Fruit fly (Drosophila melanogaster) whole organism, embryonic: Measurements from ENCODE around the gene CG1738.

Experiments
- Atf6 ChIP-seq: fragments of 200-800 bp; sonication (Bioruptor generic); IDR thresholded peaks from 2 replicates; pipeline ENCODE4 v1.3.6; 2022; ENCODE audit warnings: missing biosample characterization, missing genetic modification characterization
- B-H1 ChIP-seq: fragments of 200-800 bp; sonication (Bioruptor generic); IDR thresholded peaks from 3 replicates; pipeline ENCODE4 v1.3.6; 2022; ENCODE audit warnings: missing biosample characterization, missing genetic modification characterization
- Bdp1 ChIP-seq: fragments of 200-800 bp; sonication (Bioruptor generic); optimal IDR thresholded peaks from 3 replicates; lab custom pipeline; 2016; ENCODE audit warnings: missing biosample characterization, missing genetic modification characterization
- CG10654 ChIP-seq: fragments of 200-800 bp; sonication (Bioruptor generic); optimal IDR thresholded peaks from 2 replicates; lab custom pipeline; 2016; ENCODE audit warnings: missing biosample characterization, missing genetic modification characterization
- CG11093 ChIP-seq: fragments of 200-800 bp; sonication (Bioruptor generic); IDR thresholded peaks from 3 replicates; pipeline ENCODE4 v1.3.6; 2022; ENCODE audit warnings: missing biosample characterization, missing genetic modification characterization
- CG11398 ChIP-seq: fragments of 200-800 bp; sonication (Bioruptor generic); optimal IDR thresholded peaks from 2 replicates; lab custom pipeline; 2016; ENCODE audit warnings: missing biosample characterization, missing genetic modification characterization
- CG12391 ChIP-seq: fragments of 200-800 bp; sonication (Bioruptor generic); optimal IDR thresholded peaks from 3 replicates; lab custom pipeline; 2018; ENCODE audit warnings: missing biosample characterization, mild to moderate bottlenecking, missing genetic modification characterization, moderate library complexity
- CG13123 ChIP-seq: fragments of 200-800 bp; sonication (Bioruptor generic); optimal IDR thresholded peaks from 2 replicates; lab custom pipeline; 2016; ENCODE audit warnings: missing biosample characterization, missing genetic modification characterization
- CG15269 ChIP-seq: fragments of 200-800 bp; sonication (Bioruptor generic); optimal IDR thresholded peaks from 2 replicates; lab custom pipeline; 2018; ENCODE audit warnings: missing biosample characterization, mild to moderate bottlenecking, missing genetic modification characterization, moderate library complexity
- CG17186 ChIP-seq: fragments of 200-800 bp; sonication (Bioruptor generic); optimal IDR thresholded peaks from 3 replicates; lab custom pipeline; 2017; ENCODE audit warnings: missing biosample characterization, missing genetic modification reagents, missing genetic modification characterization
- CG2116 ChIP-seq: fragments of 200-800 bp; sonication (Bioruptor generic); optimal IDR thresholded peaks from 3 replicates; lab custom pipeline; 2018; ENCODE audit warnings: missing biosample characterization, mild to moderate bottlenecking, missing genetic modification characterization
- CG3163 ChIP-seq: fragments of 200-800 bp; sonication (Bioruptor generic); optimal IDR thresholded peaks from 3 replicates; lab custom pipeline; 2016; ENCODE audit warnings: missing biosample characterization, missing genetic modification characterization
- CG33213 ChIP-seq: fragments of 200-800 bp; sonication (Bioruptor generic); optimal IDR thresholded peaks from 3 replicates; lab custom pipeline; 2016; ENCODE audit warnings: missing biosample characterization, missing genetic modification characterization
- CG34224 ChIP-seq: fragments of 200-800 bp; sonication (Bioruptor generic); IDR thresholded peaks from 3 replicates; pipeline ENCODE4 v1.3.6; 2022; ENCODE audit warnings: missing biosample characterization, missing genetic modification characterization; ENCODE audit not compliant: partially characterized antibody
- CG34422 ChIP-seq: fragments of 200-800 bp; sonication (Bioruptor generic); IDR thresholded peaks from 3 replicates; pipeline ENCODE4 v1.3.6; 2022; ENCODE audit warnings: missing biosample characterization, missing genetic modification characterization
- CG3838 ChIP-seq: fragments of 200-800 bp; sonication (Bioruptor generic); optimal IDR thresholded peaks from 3 replicates; lab custom pipeline; 2016; ENCODE audit warnings: missing biosample characterization, missing genetic modification characterization
- CG4617 ChIP-seq: fragments of 200-800 bp; sonication (Bioruptor generic); optimal IDR thresholded peaks from 3 replicates; lab custom pipeline; 2016; ENCODE audit warnings: missing biosample characterization, missing genetic modification characterization, borderline replicate concordance
- CG7839 ChIP-seq: fragments of 200-800 bp; sonication (Bioruptor generic); optimal IDR thresholded peaks from 3 replicates; lab custom pipeline; 2018; ENCODE audit warnings: missing biosample characterization, mild to moderate bottlenecking, missing genetic modification characterization, moderate library complexity
- CG8290 ChIP-seq, 3 experiments: fragments of 200-800 bp; sonication (Bioruptor generic); optimal IDR thresholded peaks; 2 replicates each; lab custom pipeline; 2016 to 2019; ENCODE audit warnings: missing biosample characterization in 3 of 3, missing genetic modification characterization in 3 of 3, mild to moderate bottlenecking in 2 of 3, moderate library complexity in 1 of 3
- CG8478 ChIP-seq: fragments of >200 bp; optimal IDR thresholded peaks from 2 replicates; lab custom pipeline; 2018
- CG9932 ChIP-seq: fragments of 200-800 bp; sonication (Bioruptor generic); IDR thresholded peaks from 2 replicates; pipeline ENCODE4 v1.3.6; 2022; ENCODE audit warnings: missing biosample characterization, missing genetic modification characterization
- Deaf1 ChIP-seq: fragments of 200-800 bp; optimal IDR thresholded peaks from 3 replicates; lab custom pipeline; 2019; ENCODE audit warnings: missing biosample characterization, mild to moderate bottlenecking, missing genetic modification characterization, moderate library complexity
- Dek ChIP-seq: fragments of 200-800 bp; sonication (Bioruptor generic); optimal IDR thresholded peaks from 3 replicates; lab custom pipeline; 2019; ENCODE audit warnings: missing biosample characterization, mild to moderate bottlenecking, missing genetic modification characterization, moderate library complexity
- Dip2 ChIP-seq: fragments of 200-800 bp; sonication (Bioruptor generic); IDR thresholded peaks from 2 replicates; pipeline ENCODE4 v1.3.6; 2022; ENCODE audit warnings: missing biosample characterization, missing genetic modification characterization
- Dp ChIP-seq: fragments of 200-800 bp; sonication (Bioruptor generic); optimal IDR thresholded peaks from 2 replicates; lab custom pipeline; 2018; ENCODE audit warnings: missing biosample characterization, mild to moderate bottlenecking, missing genetic modification characterization, moderate library complexity
- Dref ChIP-seq: fragments of 200-800 bp; sonication (Bioruptor generic); IDR thresholded peaks from 2 replicates; pipeline ENCODE4 v1.3.6; 2022; ENCODE audit warnings: missing biosample characterization, missing genetic modification characterization
- ERR ChIP-seq: fragments of 200-800 bp; sonication (Bioruptor generic); optimal IDR thresholded peaks from 2 replicates; lab custom pipeline; 2016; ENCODE audit warnings: missing biosample characterization, missing genetic modification characterization
- HLH4C ChIP-seq: fragments of 200-800 bp; sonication (Bioruptor generic); IDR thresholded peaks from 3 replicates; pipeline ENCODE4 v1.3.6; 2022; ENCODE audit warnings: missing biosample characterization, missing genetic modification characterization; ENCODE audit not compliant: partially characterized antibody
- Hand ChIP-seq: fragments of 200-800 bp; sonication (Bioruptor generic); optimal IDR thresholded peaks from 2 replicates; lab custom pipeline; 2017; ENCODE audit warnings: mild to moderate bottlenecking, missing biosample characterization, missing genetic modification reagents, missing genetic modification characterization
- HmgD ChIP-seq: fragments of 200-800 bp; sonication (Bioruptor generic); optimal IDR thresholded peaks from 3 replicates; lab custom pipeline; 2016; ENCODE audit warnings: missing biosample characterization, missing genetic modification characterization
- Kr ChIP-seq: fragments of 200-800 bp; sonication (Bioruptor generic); optimal IDR thresholded peaks from 2 replicates; lab custom pipeline; 2017; ENCODE audit warnings: missing biosample characterization, mild to moderate bottlenecking, missing genetic modification characterization
- NFAT ChIP-seq: fragments of 200-800 bp; sonication (Bioruptor generic); IDR thresholded peaks from 2 replicates; pipeline ENCODE4 v1.3.6; 2022; ENCODE audit warnings: missing biosample characterization, missing genetic modification characterization
- Nf-YB ChIP-seq: fragments of 200-800 bp; sonication (Bioruptor generic); optimal IDR thresholded peaks from 3 replicates; lab custom pipeline; 2019; ENCODE audit warnings: missing biosample characterization, mild to moderate bottlenecking, missing genetic modification characterization, moderate library complexity
- Pdp1 ChIP-seq, 2 experiments: fragments of 200-800 bp; sonication (Bioruptor generic); optimal IDR thresholded peaks; 3 replicates each; lab custom pipeline; 2016; ENCODE audit warnings: missing biosample characterization in 2 of 2, missing genetic modification characterization in 2 of 2, mild to moderate bottlenecking in 1 of 2, moderate library complexity in 1 of 2
- Stat92E ChIP-seq, 3 experiments: fragments of >200 bp in 2 of 3; fragments of 200-800 bp in 1 of 3; sonication (Bioruptor generic) in 1 of 3; optimal IDR thresholded peaks; 2 replicates each; lab custom pipeline; 2017 to 2019; ENCODE audit warnings: missing biosample characterization in 3 of 3, missing genetic modification characterization in 3 of 3, mild to moderate bottlenecking in 1 of 3, moderate library complexity in 1 of 3
- Xrp1 ChIP-seq: fragments of 200-800 bp; sonication (Bioruptor generic); IDR thresholded peaks from 2 replicates; pipeline ENCODE4 v1.3.6; 2022; ENCODE audit warnings: missing biosample characterization, missing genetic modification characterization
- croc ChIP-seq: fragments of 200-800 bp; sonication (Bioruptor generic); conservative IDR thresholded peaks from 3 replicates; pipeline ENCODE4 v1.3.6; 2022; ENCODE audit warnings: missing biosample characterization, missing genetic modification characterization
- cwo ChIP-seq: fragments of 200-800 bp; sonication (Bioruptor generic); optimal IDR thresholded peaks from 3 replicates; lab custom pipeline; 2017; ENCODE audit warnings: missing biosample characterization, missing genetic modification characterization, mild to moderate bottlenecking, moderate library complexity, missing genetic modification reagents
- dysf ChIP-seq: fragments of 200-800 bp; sonication (Bioruptor generic); IDR thresholded peaks from 3 replicates; pipeline ENCODE4 v1.3.6; 2022; ENCODE audit warnings: missing biosample characterization, missing genetic modification characterization
- gcm2 ChIP-seq: fragments of 200-800 bp; sonication (Bioruptor generic); optimal IDR thresholded peaks from 2 replicates; lab custom pipeline; 2016; ENCODE audit warnings: missing biosample characterization, missing genetic modification characterization
- gt ChIP-seq: fragments of 200-800 bp; sonication (Bioruptor generic); IDR thresholded peaks from 2 replicates; pipeline ENCODE4 v1.3.6; 2022; ENCODE audit warnings: missing biosample characterization, missing genetic modification characterization
- kay ChIP-seq: fragments of 200-800 bp; sonication (Bioruptor generic); optimal IDR thresholded peaks from 2 replicates; lab custom pipeline; 2016; ENCODE audit warnings: missing biosample characterization, missing genetic modification characterization
- mam ChIP-seq: fragments of 200-800 bp; sonication (Bioruptor generic); optimal IDR thresholded peaks from 3 replicates; lab custom pipeline; 2016; ENCODE audit warnings: missing biosample characterization, missing genetic modification characterization
- org-1 ChIP-seq: fragments of 200-800 bp; sonication (Bioruptor generic); optimal IDR thresholded peaks from 2 replicates; lab custom pipeline; 2017; ENCODE audit warnings: missing biosample characterization, missing genetic modification characterization
- pfk ChIP-seq: fragments of 200-800 bp; sonication (Bioruptor generic); optimal IDR thresholded peaks from 2 replicates; lab custom pipeline; 2018; ENCODE audit warnings: missing biosample characterization, mild to moderate bottlenecking, missing genetic modification characterization, moderate library complexity
- pita ChIP-seq: fragments of 200-800 bp; sonication (Bioruptor generic); optimal IDR thresholded peaks from 2 replicates; lab custom pipeline; 2017; ENCODE audit warnings: missing biosample characterization, mild to moderate bottlenecking, missing genetic modification characterization
- psq ChIP-seq: fragments of 200-800 bp; sonication (Bioruptor generic); optimal IDR thresholded peaks from 2 replicates; lab custom pipeline; 2017; ENCODE audit warnings: missing biosample characterization, missing genetic modification characterization
- shn ChIP-seq: fragments of 200-800 bp; sonication (Bioruptor generic); optimal IDR thresholded peaks from 3 replicates; lab custom pipeline; 2016; ENCODE audit warnings: missing biosample characterization, missing genetic modification characterization
- tgo ChIP-seq: fragments of 200-800 bp; sonication (Bioruptor generic); IDR thresholded peaks from 3 replicates; pipeline ENCODE4 v1.3.6; 2022; ENCODE audit warnings: missing biosample characterization, missing genetic modification characterization
- wdn ChIP-seq: fragments of 200-800 bp; sonication (Bioruptor generic); IDR thresholded peaks from 2 replicates; pipeline ENCODE4 v1.3.6; 2022; ENCODE audit warnings: missing biosample characterization, missing genetic modification characterization
- z ChIP-seq: fragments of 200-800 bp; sonication (Bioruptor generic); IDR thresholded peaks from 3 replicates; pipeline ENCODE4 v1.3.6; 2022; ENCODE audit warnings: missing biosample characterization, missing genetic modification characterization

Gene CG1738

dm6 chrX:11384023-11384444 is 35.2 kb downstream of the CG1738 start (continued):
- TF ChIP-seq psq (GFP tag; lab: Kevin White, UChicago) (no peak), dysf (GFP tag; lab: Robert Waterston, UW) (peak; percentile 86), Stat92E (GFP tag; optimal IDR thresholded peaks at IDR 0.05; lab: Kevin White, UChicago) (no peak), CG13123 (GFP tag; lab: Kevin White, UChicago) (no peak), wdn (GFP tag; lab: Robert Waterston, UW) (peak; percentile 70), CG11093 (GFP tag; lab: Robert Waterston, UW) (peak; percentile 56; the same call in 1 of the 3 replicates), ERR (peak; percentile 2), shn (no peak), kay (GFP tag; lab: Kevin White, UChicago) (peak; percentile 55), Nf-YB (GFP tag; lab: Kevin White, UChicago) (no peak), CG8478 (lab: Kevin White, UChicago) (no peak), HmgD (GFP tag; lab: Kevin White, UChicago) (no peak), CG10654 (peak; percentile 32), CG34224 (GFP tag; lab: Robert Waterston, UW) (no peak), CG8290 (GFP tag; optimal IDR thresholded peaks at IDR 0.05; lab: Kevin White, UChicago) (no peak), CG8290 (tag; optimal IDR thresholded peaks at IDR 0.05; lab: Kevin White, UChicago) (peak in 1 of 2 experiments; percentile 47), Dp (GFP tag; lab: Kevin White, UChicago) (no peak), CG3838 (GFP tag; lab: Kevin White, UChicago) (no peak), Xrp1 (GFP tag; lab: Robert Waterston, UW) (peak; percentile 69), CG3163 (GFP tag; lab: Kevin White, UChicago) (no peak), CG7839 (tag; lab: Kevin White, UChicago) (peak; percentile 83), Atf6 (GFP tag; lab: Robert Waterston, UW) (peak; percentile 87), HLH4C (GFP tag; lab: Robert Waterston, UW) (no peak), NFAT (GFP tag; lab: Robert Waterston, UW) (peak; percentile 71; the same call in 1 of the 2 replicates), CG12391 (peak; percentile 51), gcm2 (GFP tag; lab: Kevin White, UChicago) (peak; percentile 31), gt (GFP tag; lab: Robert Waterston, UW) (no peak), Dek (tag; lab: Kevin White, UChicago) (peak; percentile 69), Kr (GFP tag; lab: Kevin White, UChicago) (no peak), CG34422 (0 out of 3 replicates have a peak, but pooled peaks have one; percentile 36), Deaf1 (tag; lab: Kevin White, UChicago) (peak; percentile 68), CG17186 (GFP tag; lab: Kevin White, UChicago) (no peak), CG2116 (no peak), Dip2 (no peak), mam (GFP tag; lab: Kevin White, UChicago) (peak; percentile 78), tgo (GFP tag; lab: Robert Waterston, UW) (peak; percentile 79), B-H1 (GFP tag; lab: Robert Waterston, UW) (peak; percentile 62), org-1 (GFP tag; lab: Kevin White, UChicago) (peak; percentile 54), pita (GFP tag; lab: Kevin White, UChicago) (no peak), croc (peak; percentile 32; the same call in 2 of the 3 replicates), Dref (no peak), Bdp1 (GFP tag; lab: Kevin White, UChicago) (peak; percentile 27), CG33213 (GFP tag; lab: Kevin White, UChicago) (no peak), CG11398 (GFP tag; lab: Kevin White, UChicago) (no peak), Hand (GFP tag; lab: Kevin White, UChicago) (peak; percentile 77), CG4617 (GFP tag; lab: Kevin White, UChicago) (no peak), z (GFP tag; lab: Robert Waterston, UW) (no peak), cwo (GFP tag; lab: Kevin White, UChicago) (peak; percentile 67), pfk (GFP tag; lab: Kevin White, UChicago) (peak; percentile 69), Pdp1 (GFP tag; optimal IDR thresholded peaks at IDR 0.05; lab: Kevin White, UChicago) (peak; percentile 65 to 74), CG9932 (GFP tag; lab: Robert Waterston, UW) (peak; percentile 90), CG15269 (tag; lab: Kevin White, UChicago) (peak; percentile 76)
